Worm (Caenorhabditis elegans) whole organism, L3 larva: ENCODE measurements around the gene ZK131.11.
A peak's percentile ranks its signal among the peaks of the same experiment; 100 is the strongest.

Experiments
- R02D3.7 ChIP-seq: fragments of 150-350 bp; optimal IDR thresholded peaks from 2 replicates; lab custom pipeline; 2014; ENCODE audit warnings: missing biosample characterization, missing genetic modification characterization
- ZK546.5 ChIP-seq: sonication (generic microtip); optimal IDR thresholded peaks from 2 replicates; lab custom pipeline; 2017; ENCODE audit warnings: missing biosample characterization, missing genetic modification characterization
- egl-27 ChIP-seq: sonication (generic microtip); optimal IDR thresholded peaks from 4 replicates; lab custom pipeline; 2017; ENCODE audit warnings: missing biosample characterization, missing genetic modification reagents, missing genetic modification characterization
- elt-1 ChIP-seq: fragments of 150-350 bp; optimal IDR thresholded peaks from 2 replicates; lab custom pipeline; 2014; ENCODE audit warnings: missing biosample characterization, missing genetic modification characterization
- elt-2 ChIP-seq: sonication (generic microtip); optimal IDR thresholded peaks from 2 replicates; lab custom pipeline; 2016; ENCODE audit warnings: missing genetic modification reagents, mild to moderate bottlenecking, missing genetic modification characterization, missing compliant biosample characterization
- fkh-2 ChIP-seq: fragments of 150-350 bp; optimal IDR thresholded peaks from 2 replicates; lab custom pipeline; 2014; ENCODE audit warnings: missing biosample characterization, missing genetic modification reagents, missing genetic modification characterization
- hmg-11 ChIP-seq: sonication (generic microtip); optimal IDR thresholded peaks from 2 replicates; lab custom pipeline; 2016; ENCODE audit warnings: missing genetic modification characterization, missing compliant biosample characterization
- jun-1 ChIP-seq: fragments of 150-350 bp; optimal IDR thresholded peaks from 2 replicates; lab custom pipeline; 2014; ENCODE audit warnings: missing biosample characterization, missing genetic modification reagents, missing genetic modification characterization
- lsy-12 ChIP-seq: sonication (generic microtip); optimal IDR thresholded peaks from 2 replicates; lab custom pipeline; 2016; ENCODE audit warnings: mild to moderate bottlenecking, missing genetic modification characterization, missing compliant biosample characterization
- mml-1 ChIP-seq: fragments of 150-350 bp; sonication (generic microtip); optimal IDR thresholded peaks from 3 replicates; lab custom pipeline; 2014; ENCODE audit warnings: missing biosample characterization, missing genetic modification characterization
- nhr-11 ChIP-seq: fragments of 150-350 bp; optimal IDR thresholded peaks from 2 replicates; lab custom pipeline; 2014; ENCODE audit warnings: missing biosample characterization, missing genetic modification characterization
- nhr-12 ChIP-seq: fragments of 150-350 bp; optimal IDR thresholded peaks from 2 replicates; lab custom pipeline; 2014; ENCODE audit warnings: missing biosample characterization, missing genetic modification characterization
- nhr-237 ChIP-seq: fragments of 150-350 bp; optimal IDR thresholded peaks from 2 replicates; lab custom pipeline; 2014; ENCODE audit warnings: missing biosample characterization, missing genetic modification characterization
- nhr-25 ChIP-seq: sonication (generic microtip); optimal IDR thresholded peaks from 2 replicates; lab custom pipeline; 2017; ENCODE audit warnings: missing biosample characterization, missing genetic modification characterization
- nhr-28 ChIP-seq: fragments of 150-350 bp; optimal IDR thresholded peaks from 2 replicates; lab custom pipeline; 2014; ENCODE audit warnings: missing biosample characterization, missing genetic modification characterization
- nhr-43 ChIP-seq: sonication (generic microtip); optimal IDR thresholded peaks from 2 replicates; lab custom pipeline; 2016; ENCODE audit warnings: mild to moderate bottlenecking, missing genetic modification characterization, missing compliant biosample characterization; ENCODE audit not compliant: poor library complexity, severe bottlenecking
- pha-4 ChIP-seq: fragments of 150-350 bp; optimal IDR thresholded peaks from 2 replicates; lab custom pipeline; 2014; ENCODE audit warnings: missing biosample characterization, missing genetic modification reagents, missing genetic modification characterization
- pqm-1 ChIP-seq: fragments of 150-350 bp; optimal IDR thresholded peaks from 2 replicates; lab custom pipeline; 2017; ENCODE audit warnings: missing biosample characterization, missing genetic modification characterization, inconsistent platforms
- sea-2 ChIP-seq: fragments of 150-350 bp; sonication (generic microtip); optimal IDR thresholded peaks from 4 replicates; lab custom pipeline; 2014; ENCODE audit warnings: missing biosample characterization, missing genetic modification reagents, missing genetic modification characterization
- skn-1 ChIP-seq: fragments of 150-350 bp; optimal IDR thresholded peaks from 2 replicates; lab custom pipeline; 2014; ENCODE audit warnings: missing biosample characterization, missing genetic modification characterization
- snpc-4 ChIP-seq: fragments of 150-350 bp; optimal IDR thresholded peaks from 2 replicates; lab custom pipeline; 2014; ENCODE audit warnings: missing biosample characterization, missing genetic modification characterization
- tbx-2 ChIP-seq: sonication (generic microtip); optimal IDR thresholded peaks from 2 replicates; lab custom pipeline; 2016; ENCODE audit warnings: mild to moderate bottlenecking, missing genetic modification characterization, missing compliant biosample characterization
- unc-62 ChIP-seq: fragments of 150-350 bp; sonication (generic microtip); optimal IDR thresholded peaks from 4 replicates; lab custom pipeline; 2014; ENCODE audit warnings: missing biosample characterization, missing genetic modification reagents, missing genetic modification characterization
- ztf-11 ChIP-seq: fragments of 150-350 bp; optimal IDR thresholded peaks from 2 replicates; lab custom pipeline; 2014; ENCODE audit warnings: missing biosample characterization, missing genetic modification characterization

ZK131.11 gene

ce11 chrII:13858352-13858751, 66.3 kb downstream of the ZK131.11 start:
- TF ChIP-seq ztf-11 (no peak), ZK546.5 (no peak), nhr-237 (tag; lab: Kevin White, UChicago) (no peak), lsy-12 (tag; lab: Kevin White, UChicago) (no peak), fkh-2 (tag; lab: Kevin White, UChicago) (no peak), snpc-4 (tag; lab: Kevin White, UChicago) (no peak), mml-1 (no peak), R02D3.7 (tag; lab: Kevin White, UChicago) (no peak), nhr-12 (tag; lab: Kevin White, UChicago) (no peak), nhr-25 (tag; lab: Kevin White, UChicago) (no peak), elt-1 (tag; lab: Kevin White, UChicago) (no peak)

- no peak for TF ChIP-seq tbx-2 (tag; lab: Kevin White, UChicago)
- TF ChIP-seq elt-1 (tag; lab: Kevin White, UChicago): no peak
- peak; percentile 79 for TF ChIP-seq pqm-1 (tag; lab: Kevin White, UChicago)
- TF ChIP-seq elt-2 (tag; lab: Kevin White, UChicago): peak; percentile 51
- peak; percentile 3 for TF ChIP-seq pha-4 (tag; lab: Kevin White, UChicago)
Measured at ce11 chrII:13859847-13860246, 67.8 kb downstream of the ZK131.11 start.

ce11 chrII:13860900-13861299, 68.9 kb downstream of the ZK131.11 start:
- TF ChIP-seq snpc-4 (tag; lab: Kevin White, UChicago) (no peak), nhr-12 (tag; lab: Kevin White, UChicago) (no peak), mml-1 (no peak), nhr-11 (tag; lab: Kevin White, UChicago) (no peak), jun-1 (no peak), sea-2 (GFP tag; lab: Kevin White, UChicago) (no peak), nhr-43 (no peak), skn-1 (no peak), lsy-12 (tag; lab: Kevin White, UChicago) (no peak), elt-2 (tag; lab: Kevin White, UChicago) (peak; percentile 86), ztf-11 (no peak), hmg-11 (no peak), fkh-2 (tag; lab: Kevin White, UChicago) (no peak), pqm-1 (tag; lab: Kevin White, UChicago) (peak; percentile 80), unc-62 (no peak), nhr-28 (tag; lab: Kevin White, UChicago) (no peak)

ce11 chrII:13862453-13862852, 70.4 kb downstream of the ZK131.11 start:
- TF ChIP-seq elt-2 (tag; lab: Kevin White, UChicago): peak; percentile 79
- TF ChIP-seq pqm-1 (tag; lab: Kevin White, UChicago): peak; percentile 72
- TF ChIP-seq egl-27 (tag; lab: Kevin White, UChicago): no peak
- no peak for TF ChIP-seq fkh-2 (tag; lab: Kevin White, UChicago)
